Worm (Caenorhabditis elegans): ENCODE results near the gene C01B9.1.
A peak's percentile ranks its signal among the peaks of the same experiment; 100 is the strongest.

C01B9.1 gene

DNA sequence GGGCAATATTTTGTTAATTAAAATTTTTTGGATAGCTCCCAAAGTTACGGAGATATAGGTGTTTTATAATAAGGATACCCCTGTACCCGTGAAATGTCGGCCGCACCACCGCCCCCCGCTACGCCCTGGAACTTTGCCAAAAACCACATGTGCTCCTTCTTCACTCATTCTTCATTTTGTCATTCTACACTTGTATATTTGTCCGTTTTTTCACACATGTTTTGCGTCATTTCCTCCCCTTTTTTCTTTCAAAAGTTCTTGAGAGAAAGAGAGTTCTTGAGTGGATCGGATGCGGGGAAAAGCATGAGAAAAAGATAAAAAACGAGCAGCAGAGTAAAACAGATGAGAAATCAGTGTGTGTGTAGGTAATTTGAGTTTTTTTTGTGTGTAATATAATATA lies 17.4 kb downstream of the C01B9.1 start:
- TF ChIP-seq F13H6.1 (tag; optimal IDR thresholded peaks at IDR 0.05) (peak; percentile 42), ceh-82 (tag; optimal IDR thresholded peaks at IDR 0.05) (no peak), ceh-16 (tag; optimal IDR thresholded peaks at IDR 0.05) (no peak), sma-9 (GFP tag; optimal IDR thresholded peaks at IDR 0.05) (no peak), sma-9 (tag; optimal IDR thresholded peaks at IDR 0.05) (no peak), zag-1 (tag; optimal IDR thresholded peaks at IDR 0.05) (no peak), gmeb-1 (tag; optimal IDR thresholded peaks at IDR 0.05) (no peak), aly-2 (tag; optimal IDR thresholded peaks at IDR 0.05) (no peak), snpc-4 (tag; optimal IDR thresholded peaks at IDR 0.05) (peak; percentile 32), egl-27 (tag; optimal IDR thresholded peaks at IDR 0.05) (no peak)

DNA sequence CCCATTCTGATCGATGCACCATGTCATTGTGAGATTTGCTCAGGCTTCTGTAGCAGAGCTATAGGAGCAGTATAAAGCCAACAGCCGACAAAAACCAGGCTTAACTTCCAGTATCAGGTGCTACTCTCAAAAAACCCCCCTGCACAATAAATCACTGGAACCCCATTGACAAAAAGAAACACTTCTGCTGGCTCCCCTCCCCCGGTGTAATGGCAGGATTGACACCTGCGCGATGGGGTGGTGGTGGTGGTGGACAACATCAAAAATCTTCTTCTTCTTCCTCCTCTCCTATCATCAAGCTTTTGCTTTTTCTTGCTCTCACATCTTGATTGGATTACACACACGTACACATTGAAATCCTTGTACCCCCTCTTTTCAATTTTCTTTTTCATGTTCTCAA lies 18.3 kb downstream of the C01B9.1 start:
- TF ChIP-seq dmd-4 (tag; optimal IDR thresholded peaks at IDR 0.05) (no peak), nhr-129 (tag; optimal IDR thresholded peaks at IDR 0.05) (no peak), nhr-6 (tag; optimal IDR thresholded peaks at IDR 0.05) (no peak), sma-9 (GFP tag; optimal IDR thresholded peaks at IDR 0.05) (no peak), sma-9 (tag; optimal IDR thresholded peaks at IDR 0.05) (no peak), elt-1 (tag; optimal IDR thresholded peaks at IDR 0.05) (no peak), lsy-2 (tag; optimal IDR thresholded peaks at IDR 0.05) (no peak), F13H6.1 (tag; optimal IDR thresholded peaks at IDR 0.05) (no peak), unc-39 (tag; optimal IDR thresholded peaks at IDR 0.05) (no peak), peb-1 (tag; optimal IDR thresholded peaks at IDR 0.05) (no peak)

DNA sequence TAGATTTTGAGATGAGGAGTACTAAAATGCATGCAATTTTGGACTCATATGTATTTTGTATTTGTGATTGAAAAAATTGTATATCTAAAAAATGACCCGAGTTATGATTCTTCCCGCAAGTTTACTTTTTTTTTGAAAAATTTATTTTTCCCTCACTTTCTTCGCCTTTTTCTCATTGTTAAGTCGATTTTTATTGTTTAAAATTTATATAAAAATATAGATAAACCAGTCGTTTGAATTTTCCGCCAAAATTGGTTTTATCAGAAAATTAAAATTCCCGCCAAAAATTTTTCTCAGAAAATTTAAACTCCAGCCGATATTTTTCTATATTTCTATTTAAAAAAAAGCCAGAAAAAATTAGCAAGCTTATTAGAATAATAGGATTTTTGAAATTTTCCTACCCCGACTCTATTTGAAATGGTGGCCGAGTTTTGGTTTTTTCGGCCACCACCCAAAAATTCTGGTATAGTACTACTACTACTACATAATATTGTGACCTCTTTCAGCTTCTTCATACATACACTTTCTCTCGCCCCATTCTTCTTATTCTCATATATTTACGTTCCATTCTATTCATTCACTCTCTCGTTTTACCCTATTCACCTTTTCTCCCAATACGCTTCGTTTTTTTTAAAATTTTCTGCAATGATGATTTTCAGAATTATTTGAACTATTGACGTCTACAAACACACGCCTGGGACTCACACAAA lies 20.4 kb downstream of the C01B9.1 start, which contains the start of gene ZK131.11:
ZK131.11 (plus strand) TSS at position 660 of the 710 bp plus-strand sequence.
- TF ChIP-seq nhr-77 (tag; optimal IDR thresholded peaks at IDR 0.05) (no peak), nhr-11 (tag; optimal IDR thresholded peaks at IDR 0.05) (no peak), ama-1 (optimal IDR thresholded peaks at IDR 0.05) (no peak), snpc-4 (tag; optimal IDR thresholded peaks at IDR 0.05) (no peak), peb-1 (tag; optimal IDR thresholded peaks at IDR 0.05) (no peak), mbf-1 (tag; optimal IDR thresholded peaks at IDR 0.05) (no peak), elt-3 (tag; optimal IDR thresholded peaks at IDR 0.05) (no peak), sem-4 (tag; optimal IDR thresholded peaks at IDR 0.05) (no peak), unc-62 (GFP tag; optimal IDR thresholded peaks at IDR 0.05) (no peak), skn-1 (tag; optimal IDR thresholded peaks at IDR 0.05) (no peak), mdl-1 (tag; optimal IDR thresholded peaks at IDR 0.05) (no peak), lsy-2 (tag; optimal IDR thresholded peaks at IDR 0.05) (no peak)

DNA sequence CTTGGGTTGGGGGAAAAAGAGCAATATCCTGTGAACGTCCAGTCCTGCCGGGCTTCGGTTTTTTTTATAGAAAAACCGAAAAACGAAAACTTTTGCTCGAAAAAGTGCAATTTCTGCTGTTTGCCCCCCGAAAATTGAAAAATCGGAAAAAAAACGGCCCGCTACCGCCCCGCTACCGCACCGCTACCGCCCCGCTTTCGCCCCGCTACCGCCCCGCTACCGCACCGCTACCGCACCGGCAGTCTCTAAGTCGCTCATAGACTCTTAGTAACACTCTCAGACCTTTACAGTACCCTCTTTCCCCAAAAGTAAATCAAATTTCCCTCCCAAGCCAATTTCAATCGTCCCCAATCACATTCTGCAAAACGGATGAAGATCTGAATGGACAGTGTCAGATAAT lies 23.8 kb downstream of the C01B9.1 start:
- TF ChIP-seq unc-55 (GFP tag; optimal IDR thresholded peaks at IDR 0.05), result no peak
- TF ChIP-seq C34F6.9 (tag; optimal IDR thresholded peaks at IDR 0.05), result no peak
- no peak for TF ChIP-seq lin-13 (GFP tag; optimal IDR thresholded peaks at IDR 0.05)
- no peak for TF ChIP-seq alr-1 (tag; optimal IDR thresholded peaks at IDR 0.05)
- TF ChIP-seq dmd-4 (tag; optimal IDR thresholded peaks at IDR 0.05), result no peak
- TF ChIP-seq F13H6.1 (tag; optimal IDR thresholded peaks at IDR 0.05), result no peak
- TF ChIP-seq blmp-1 (tag; optimal IDR thresholded peaks at IDR 0.05; ENCODE audit: insufficient read depth), result no peak
- no peak for TF ChIP-seq nhr-10 (tag; optimal IDR thresholded peaks at IDR 0.05)
- no peak for TF ChIP-seq nhr-12 (tag; optimal IDR thresholded peaks at IDR 0.05)
- TF ChIP-seq elt-1 (tag; optimal IDR thresholded peaks at IDR 0.05), result no peak
- no peak for TF ChIP-seq elt-3 (tag; optimal IDR thresholded peaks at IDR 0.05)
- no peak for TF ChIP-seq ztf-1 (GFP tag; conservative IDR thresholded peaks at IDR 0.05)
- no peak for TF ChIP-seq fos-1 (tag; optimal IDR thresholded peaks at IDR 0.05)
- no peak for TF ChIP-seq ztf-4 (tag; optimal IDR thresholded peaks at IDR 0.05)

DNA sequence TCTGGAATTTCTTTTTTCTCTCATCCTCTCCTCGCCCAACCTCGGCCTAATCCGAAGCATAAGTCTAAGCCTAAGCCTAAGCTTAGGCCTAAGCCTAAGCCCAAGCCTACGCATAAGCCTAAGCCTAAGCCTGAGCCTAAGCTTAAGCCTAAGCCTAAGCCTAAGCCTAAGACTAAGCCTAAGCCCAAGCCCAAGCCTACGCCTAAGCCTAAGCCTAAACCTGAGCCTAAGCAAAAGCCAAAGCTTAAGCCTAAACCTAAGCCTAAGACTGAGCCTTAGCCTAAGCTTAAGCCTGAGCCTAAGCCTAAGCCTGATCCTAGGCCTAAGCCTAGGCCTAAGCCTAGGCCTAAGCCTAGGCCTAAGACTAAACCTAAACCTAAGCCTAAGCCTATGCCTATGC lies 24.9 kb downstream of the C01B9.1 start:
- no peak for TF ChIP-seq unc-62 (GFP tag; optimal IDR thresholded peaks at IDR 0.05)
- TF ChIP-seq nhr-11 (tag; optimal IDR thresholded peaks at IDR 0.05), result no peak
- no peak for TF ChIP-seq nhr-25 (tag; optimal IDR thresholded peaks at IDR 0.05)
- no peak for TF ChIP-seq C34F6.9 (tag; optimal IDR thresholded peaks at IDR 0.05)
- TF ChIP-seq gmeb-1 (tag; optimal IDR thresholded peaks at IDR 0.05), result no peak
- TF ChIP-seq unc-55 (GFP tag; optimal IDR thresholded peaks at IDR 0.05), result no peak
- no peak for TF ChIP-seq ztf-1 (GFP tag; conservative IDR thresholded peaks at IDR 0.05)
- TF ChIP-seq R02D3.7 (tag; optimal IDR thresholded peaks at IDR 0.05), result no peak
- TF ChIP-seq nhr-12 (tag; optimal IDR thresholded peaks at IDR 0.05), result no peak
- TF ChIP-seq egl-27 (tag; optimal IDR thresholded peaks at IDR 0.05), result no peak
- no peak for TF ChIP-seq F13H6.1 (tag; optimal IDR thresholded peaks at IDR 0.05)
- TF ChIP-seq nhr-23 (tag; optimal IDR thresholded peaks at IDR 0.05), result no peak
- TF ChIP-seq nhr-129 (tag; optimal IDR thresholded peaks at IDR 0.05), result no peak
- no peak for TF ChIP-seq mdl-1 (tag; optimal IDR thresholded peaks at IDR 0.05)
- no peak for TF ChIP-seq ceh-16 (tag; optimal IDR thresholded peaks at IDR 0.05)
- no peak for TF ChIP-seq nhr-21 (tag; optimal IDR thresholded peaks at IDR 0.05)
- no peak for TF ChIP-seq mab-5 (tag; optimal IDR thresholded peaks at IDR 0.05)
